Fruit fly (Drosophila melanogaster) whole organism, embryonic: ENCODE results near the gene CG31817.

Source experiments
- Aef1 ChIP-seq: fragments of 200-800 bp; sonication (Bioruptor generic); IDR thresholded peaks from 3 replicates; pipeline ENCODE4 v1.3.6; 2022; ENCODE audit warnings: missing biosample characterization, missing genetic modification characterization
- Bdp1 ChIP-seq: fragments of 200-800 bp; sonication (Bioruptor generic); optimal IDR thresholded peaks from 3 replicates; lab custom pipeline; 2016; ENCODE audit warnings: missing biosample characterization, missing genetic modification characterization
- CG12391 ChIP-seq: fragments of 200-800 bp; sonication (Bioruptor generic); optimal IDR thresholded peaks from 3 replicates; lab custom pipeline; 2018; ENCODE audit warnings: missing biosample characterization, mild to moderate bottlenecking, missing genetic modification characterization, moderate library complexity
- CG13894 ChIP-seq: fragments of 200-800 bp; sonication (Bioruptor generic); optimal IDR thresholded peaks from 3 replicates; lab custom pipeline; 2018; ENCODE audit warnings: missing biosample characterization, mild to moderate bottlenecking, missing genetic modification characterization, moderate library complexity
- CG14014 ChIP-seq: fragments of 200-800 bp; sonication (Bioruptor generic); IDR thresholded peaks from 2 replicates; pipeline ENCODE4 v1.3.6; 2022; ENCODE audit warnings: missing biosample characterization, missing genetic modification characterization
- CG14965 ChIP-seq: fragments of 200-800 bp; sonication (Bioruptor generic); optimal IDR thresholded peaks from 2 replicates; lab custom pipeline; 2016; ENCODE audit warnings: missing biosample characterization, missing genetic modification characterization, borderline replicate concordance
- CG1529 ChIP-seq: fragments of 200-800 bp; sonication (Bioruptor generic); optimal IDR thresholded peaks from 3 replicates; lab custom pipeline; 2018; ENCODE audit warnings: missing biosample characterization, missing genetic modification characterization
- CG15479 ChIP-seq: fragments of 200-800 bp; sonication (Bioruptor generic); optimal IDR thresholded peaks from 3 replicates; lab custom pipeline; 2019; ENCODE audit warnings: missing biosample characterization, mild to moderate bottlenecking, missing genetic modification characterization, moderate library complexity
- CG17359 ChIP-seq: fragments of 200-800 bp; sonication (Bioruptor generic); optimal IDR thresholded peaks from 3 replicates; lab custom pipeline; 2018; ENCODE audit warnings: missing biosample characterization, mild to moderate bottlenecking, missing genetic modification characterization, moderate library complexity
- CG18619 ChIP-seq: fragments of 200-800 bp; sonication (Bioruptor generic); optimal IDR thresholded peaks from 3 replicates; lab custom pipeline; 2017; ENCODE audit warnings: missing biosample characterization, mild to moderate bottlenecking, missing genetic modification characterization
- CG18764 ChIP-seq: fragments of 200-800 bp; sonication (Bioruptor generic); optimal IDR thresholded peaks from 3 replicates; lab custom pipeline; 2016; ENCODE audit warnings: missing biosample characterization, missing genetic modification characterization
- CG2678 ChIP-seq: fragments of 200-800 bp; sonication (Bioruptor generic); optimal IDR thresholded peaks from 3 replicates; lab custom pipeline; 2019; ENCODE audit warnings: missing biosample characterization, mild to moderate bottlenecking, missing genetic modification characterization, moderate library complexity
- CG4404 ChIP-seq: fragments of 200-800 bp; sonication (Bioruptor generic); IDR thresholded peaks from 2 replicates; pipeline ENCODE4 v1.3.6; 2022; ENCODE audit warnings: missing biosample characterization, missing genetic modification characterization
- CG4820 ChIP-seq: fragments of 200-800 bp; sonication (Bioruptor generic); optimal IDR thresholded peaks from 3 replicates; lab custom pipeline; 2016; ENCODE audit warnings: missing biosample characterization, missing genetic modification characterization
- CG4854 ChIP-seq: fragments of 200-800 bp; sonication (Bioruptor generic); optimal IDR thresholded peaks from 2 replicates; lab custom pipeline; 2016; ENCODE audit warnings: missing biosample characterization, missing genetic modification characterization, inconsistent platforms
- CG5180 ChIP-seq: fragments of 200-800 bp; sonication (Bioruptor generic); optimal IDR thresholded peaks from 3 replicates; lab custom pipeline; 2017; ENCODE audit warnings: missing biosample characterization, missing genetic modification characterization, mild to moderate bottlenecking, moderate library complexity, missing genetic modification reagents
- CG7271 ChIP-seq: fragments of 200-800 bp; sonication (Bioruptor generic); optimal IDR thresholded peaks from 2 replicates; lab custom pipeline; 2018; ENCODE audit warnings: missing biosample characterization, mild to moderate bottlenecking, missing genetic modification characterization, moderate library complexity
- CG8765 ChIP-seq: fragments of 200-800 bp; sonication (Bioruptor generic); IDR thresholded peaks from 2 replicates; pipeline ENCODE4 v1.3.6; 2022; ENCODE audit warnings: missing biosample characterization, missing genetic modification characterization
- CG9437 ChIP-seq: fragments of 200-800 bp; sonication (Bioruptor generic); optimal IDR thresholded peaks from 2 replicates; lab custom pipeline; 2018; ENCODE audit warnings: missing biosample characterization, mild to moderate bottlenecking, missing genetic modification characterization
- Camta ChIP-seq: fragments of 200-800 bp; sonication (Bioruptor generic); optimal IDR thresholded peaks from 2 replicates; lab custom pipeline; 2016; ENCODE audit warnings: missing biosample characterization, missing genetic modification characterization
- CoRest ChIP-seq: fragments of 200-800 bp; sonication (Bioruptor generic); optimal IDR thresholded peaks from 3 replicates; lab custom pipeline; 2018; ENCODE audit warnings: missing biosample characterization, mild to moderate bottlenecking, missing genetic modification characterization, moderate library complexity
- HmgD ChIP-seq: fragments of 200-800 bp; sonication (Bioruptor generic); optimal IDR thresholded peaks from 3 replicates; lab custom pipeline; 2016; ENCODE audit warnings: missing biosample characterization, missing genetic modification characterization
- Hsf ChIP-seq: fragments of 200-800 bp; sonication (Bioruptor generic); optimal IDR thresholded peaks from 3 replicates; lab custom pipeline; 2016; ENCODE audit warnings: missing biosample characterization, missing genetic modification characterization
- Lhr ChIP-seq: fragments of 200-800 bp; sonication (Bioruptor generic); optimal IDR thresholded peaks from 3 replicates; lab custom pipeline; 2017; ENCODE audit warnings: mild to moderate bottlenecking, missing biosample characterization, missing genetic modification reagents, missing genetic modification characterization
- Mrtf ChIP-seq: fragments of 200-800 bp; sonication (Bioruptor generic); IDR thresholded peaks from 3 replicates; pipeline ENCODE4 v1.3.6; 2022; ENCODE audit warnings: missing biosample characterization, missing genetic modification characterization
- Neu2 ChIP-seq: fragments of 200-800 bp; sonication (Bioruptor generic); optimal IDR thresholded peaks from 3 replicates; lab custom pipeline; 2016; ENCODE audit warnings: missing biosample characterization, missing genetic modification characterization, borderline replicate concordance
- NfI ChIP-seq: fragments of 200-800 bp; sonication (Bioruptor generic); optimal IDR thresholded peaks from 3 replicates; lab custom pipeline; 2018; ENCODE audit warnings: missing biosample characterization, mild to moderate bottlenecking, missing genetic modification characterization, moderate library complexity
- Rx ChIP-seq: fragments of 200-800 bp; sonication (Bioruptor generic); IDR thresholded peaks from 2 replicates; pipeline ENCODE4 v1.3.6; 2022; ENCODE audit warnings: missing biosample characterization, missing genetic modification characterization
- Sox100B ChIP-seq: fragments of 200-800 bp; sonication (Bioruptor generic); optimal IDR thresholded peaks from 3 replicates; lab custom pipeline; 2018; ENCODE audit warnings: missing biosample characterization, mild to moderate bottlenecking, missing genetic modification characterization
- ac ChIP-seq: fragments of 200-800 bp; sonication (Bioruptor generic); optimal IDR thresholded peaks from 3 replicates; lab custom pipeline; 2017; ENCODE audit warnings: missing biosample characterization, mild to moderate bottlenecking, missing genetic modification characterization
- chn ChIP-seq: fragments of 200-800 bp; sonication (Bioruptor generic); optimal IDR thresholded peaks from 2 replicates; lab custom pipeline; 2016; ENCODE audit warnings: missing biosample characterization, missing genetic modification characterization
- esg ChIP-seq: fragments of 200-800 bp; sonication (Bioruptor generic); conservative IDR thresholded peaks from 2 replicates; pipeline ENCODE4 v1.3.6; 2022; ENCODE audit warnings: missing biosample characterization, missing genetic modification characterization
- fd3F ChIP-seq: fragments of 200-800 bp; sonication (Bioruptor generic); optimal IDR thresholded peaks from 2 replicates; lab custom pipeline; 2018; ENCODE audit warnings: missing biosample characterization, mild to moderate bottlenecking, missing genetic modification characterization, moderate library complexity
- hbn ChIP-seq: fragments of 200-800 bp; sonication (Bioruptor generic); IDR thresholded peaks from 2 replicates; pipeline ENCODE4 v1.3.6; 2022; ENCODE audit warnings: missing biosample characterization, missing genetic modification characterization; ENCODE audit not compliant: partially characterized antibody
- lab ChIP-seq: fragments of 200-800 bp; sonication (Bioruptor generic); optimal IDR thresholded peaks from 3 replicates; lab custom pipeline; 2017; ENCODE audit warnings: missing biosample characterization, missing genetic modification characterization, mild to moderate bottlenecking, moderate library complexity, missing genetic modification reagents
- lilli ChIP-seq: fragments of 200-800 bp; sonication (Bioruptor generic); optimal IDR thresholded peaks from 3 replicates; lab custom pipeline; 2016; ENCODE audit warnings: missing biosample characterization, missing genetic modification characterization
- mld ChIP-seq: fragments of 200-800 bp; sonication (Bioruptor generic); IDR thresholded peaks from 3 replicates; pipeline ENCODE4 v1.3.6; 2022; ENCODE audit warnings: missing biosample characterization, missing genetic modification characterization; ENCODE audit not compliant: partially characterized antibody
- nerfin-1 ChIP-seq: fragments of 200-800 bp; sonication (Bioruptor generic); optimal IDR thresholded peaks from 3 replicates; lab custom pipeline; 2019; ENCODE audit warnings: missing biosample characterization, mild to moderate bottlenecking, missing genetic modification characterization, moderate library complexity
- pros ChIP-seq: fragments of 200-800 bp; sonication (Bioruptor generic); optimal IDR thresholded peaks from 3 replicates; lab custom pipeline; 2019; ENCODE audit warnings: missing biosample characterization, mild to moderate bottlenecking, missing genetic modification characterization, moderate library complexity
- rib ChIP-seq: fragments of 200-800 bp; sonication (Bioruptor generic); IDR thresholded peaks from 2 replicates; pipeline ENCODE4 v1.3.6; 2022; ENCODE audit warnings: missing biosample characterization, missing genetic modification characterization
- stc ChIP-seq: fragments of 200-800 bp; sonication (Bioruptor generic); IDR thresholded peaks from 2 replicates; pipeline ENCODE4 v1.3.6; 2022; ENCODE audit warnings: missing biosample characterization, missing genetic modification characterization
- zen ChIP-seq: fragments of 200-800 bp; sonication (Bioruptor generic); optimal IDR thresholded peaks from 3 replicates; lab custom pipeline; 2018; ENCODE audit warnings: missing biosample characterization, mild to moderate bottlenecking, missing genetic modification characterization, moderate library complexity

CG31817 gene

dm6 chr2L:16329102-16329520 lies 8.6 kb downstream of the CG31817 start, which contains the start of gene mRpL4 (continued):
- peak; percentile 59 for TF ChIP-seq CG13894 (tag; lab: Kevin White, UChicago)
- peak; percentile 31; the same call in 1 of the 2 replicates for TF ChIP-seq esg
- TF ChIP-seq Aef1 (GFP tag; lab: Robert Waterston, UW): peak; percentile 57; the same call in 2 of the 3 replicates
- TF ChIP-seq Rx (GFP tag; lab: Robert Waterston, UW): peak; percentile 66
- TF ChIP-seq CoRest: peak; percentile 56
- peak; percentile 99 for TF ChIP-seq hbn (GFP tag; lab: Robert Waterston, UW)
- TF ChIP-seq fd3F (GFP tag; lab: Kevin White, UChicago): peak; percentile 22
- peak; percentile 22; the same call in 1 of the 2 replicates for TF ChIP-seq stc (GFP tag; lab: Robert Waterston, UW)
- TF ChIP-seq CG9437 (GFP tag; lab: Kevin White, UChicago): peak; percentile 27
- TF ChIP-seq CG2678: no peak
- TF ChIP-seq CG8765 (GFP tag; lab: Robert Waterston, UW): peak; percentile 34; the same call in 1 of the 2 replicates
- TF ChIP-seq CG4820 (GFP tag; lab: Kevin White, UChicago): peak; percentile 61
- TF ChIP-seq Sox100B (GFP tag; lab: Kevin White, UChicago): peak; percentile 30
- peak; percentile 80 for TF ChIP-seq chn (GFP tag; lab: Kevin White, UChicago)
- peak; percentile 49 for TF ChIP-seq zen (tag; lab: Kevin White, UChicago)
- TF ChIP-seq CG12391 (tag; lab: Kevin White, UChicago): peak; percentile 72
- TF ChIP-seq CG4854: peak; percentile 41
- no peak for TF ChIP-seq CG17359
- TF ChIP-seq lilli (GFP tag; lab: Kevin White, UChicago): peak; percentile 87
- TF ChIP-seq HmgD (GFP tag; lab: Kevin White, UChicago): peak; percentile 79
- TF ChIP-seq CG5180 (GFP tag; lab: Kevin White, UChicago): no peak
- TF ChIP-seq CG4404 (GFP tag; lab: Robert Waterston, UW): no peak
- peak; percentile 55 for TF ChIP-seq CG14014 (GFP tag; lab: Robert Waterston, UW)
- no peak for TF ChIP-seq nerfin-1 (tag; lab: Kevin White, UChicago)
- no peak for TF ChIP-seq ac (GFP tag; lab: Kevin White, UChicago)
- TF ChIP-seq NfI (GFP tag; lab: Kevin White, UChicago): peak; percentile 69
- no peak for TF ChIP-seq CG15479 (GFP tag; lab: Kevin White, UChicago)
- no peak for TF ChIP-seq lab (GFP tag; lab: Kevin White, UChicago)
- TF ChIP-seq CG18619 (GFP tag; lab: Kevin White, UChicago): no peak
- peak; percentile 98 for TF ChIP-seq mld (GFP tag; lab: Robert Waterston, UW)
- TF ChIP-seq Neu2 (GFP tag; lab: Kevin White, UChicago): no peak
- peak; percentile 80 for TF ChIP-seq Camta (GFP tag; lab: Kevin White, UChicago)
- TF ChIP-seq CG18764 (GFP tag; lab: Kevin White, UChicago): peak; percentile 46
- TF ChIP-seq Bdp1 (GFP tag; lab: Kevin White, UChicago): peak; percentile 62
- TF ChIP-seq Lhr: peak; percentile 69
- peak; percentile 81 for TF ChIP-seq Hsf (GFP tag; lab: Kevin White, UChicago)
- no peak for TF ChIP-seq CG1529 (GFP tag; lab: Kevin White, UChicago)
- TF ChIP-seq CG7271 (tag; lab: Kevin White, UChicago): no peak
- no peak for TF ChIP-seq rib
- TF ChIP-seq CG14965: no peak
- no peak for TF ChIP-seq pros (GFP tag; lab: Kevin White, UChicago)
- TF ChIP-seq Mrtf (GFP tag; lab: Robert Waterston, UW): no peak; the same call in 2 of the 3 replicates
